Fruit fly (Drosophila melanogaster): ENCODE measurements around the gene GlcAT-I.

Gene GlcAT-I

dm6 chrX:4116834-4117736 is 13.9 kb upstream of the GlcAT-I start, which contains the start of the genes tyf and Tip60 (continued):
- TF ChIP-seq abd-A (tag; optimal IDR thresholded peaks at IDR 0.05) (no peak), CG6791 (GFP tag; IDR thresholded peaks at IDR 0.05; ENCODE audit: partially characterized antibody) (peak; percentile 79), CG4328 (GFP tag; optimal IDR thresholded peaks at IDR 0.05) (no peak), CG16813 (GFP tag; IDR thresholded peaks at IDR 0.05; ENCODE audit: partially characterized antibody) (peak; percentile 61), Nf-YA (GFP tag; IDR thresholded peaks at IDR 0.05) (no peak), CG6654 (GFP tag; optimal IDR thresholded peaks at IDR 0.05) (no peak), CG7556 (GFP tag; optimal IDR thresholded peaks at IDR 0.05) (no peak), Sox100B (GFP tag; optimal IDR thresholded peaks at IDR 0.05) (no peak), Trl (optimal IDR thresholded peaks at IDR 0.05) (no peak), Trl (GFP tag; optimal IDR thresholded peaks at IDR 0.05) (peak; percentile 27), dimm (GFP tag; IDR thresholded peaks at IDR 0.05) (no peak), Hr51 (GFP tag; optimal IDR thresholded peaks at IDR 0.05) (no peak), CG8765 (GFP tag; IDR thresholded peaks at IDR 0.05) (no peak), ATbp (GFP tag; optimal IDR thresholded peaks at IDR 0.05) (no peak), chif (GFP tag; optimal IDR thresholded peaks at IDR 0.05) (peak in 1 of 2 experiments; percentile 1), CG6254 (GFP tag; optimal IDR thresholded peaks at IDR 0.05) (no peak), Atf-2 (GFP tag; optimal IDR thresholded peaks at IDR 0.05) (no peak), seq (GFP tag; IDR thresholded peaks at IDR 0.05) (no peak), CG1529 (GFP tag; optimal IDR thresholded peaks at IDR 0.05) (no peak), pum (GFP tag; optimal IDR thresholded peaks at IDR 0.05) (no peak), tin (GFP tag; optimal IDR thresholded peaks at IDR 0.05) (peak; percentile 11), repo (GFP tag; optimal IDR thresholded peaks at IDR 0.05) (no peak), CG13624 (GFP tag; optimal IDR thresholded peaks at IDR 0.05) (peak; percentile 17), CG17802 (tag; optimal IDR thresholded peaks at IDR 0.05) (no peak), Fer3 (tag; optimal IDR thresholded peaks at IDR 0.05) (no peak), zfh2 (GFP tag; optimal IDR thresholded peaks at IDR 0.05) (peak; percentile 47), klu (GFP tag; IDR thresholded peaks at IDR 0.05) (no peak)

dm6 chrX:4119582-4119981 is 11.4 kb upstream of the GlcAT-I start:
- TF ChIP-seq tap (tag; optimal IDR thresholded peaks at IDR 0.05) (no peak), Dip2 (GFP tag; IDR thresholded peaks at IDR 0.05) (no peak), CG4404 (GFP tag; IDR thresholded peaks at IDR 0.05) (no peak), Aef1 (GFP tag; IDR thresholded peaks at IDR 0.05) (no peak), CG17568 (GFP tag; optimal IDR thresholded peaks at IDR 0.05) (no peak), croc (GFP tag; conservative IDR thresholded peaks at IDR 0.05) (no peak), zen (tag; optimal IDR thresholded peaks at IDR 0.05) (no peak), ATbp (GFP tag; optimal IDR thresholded peaks at IDR 0.05) (no peak), sug (tag; optimal IDR thresholded peaks at IDR 0.05) (no peak), Sox100B (GFP tag; optimal IDR thresholded peaks at IDR 0.05) (no peak), yki (optimal IDR thresholded peaks at IDR 0.05) (no peak), YL-1 (GFP tag; optimal IDR thresholded peaks at IDR 0.05) (no peak)

DNA sequence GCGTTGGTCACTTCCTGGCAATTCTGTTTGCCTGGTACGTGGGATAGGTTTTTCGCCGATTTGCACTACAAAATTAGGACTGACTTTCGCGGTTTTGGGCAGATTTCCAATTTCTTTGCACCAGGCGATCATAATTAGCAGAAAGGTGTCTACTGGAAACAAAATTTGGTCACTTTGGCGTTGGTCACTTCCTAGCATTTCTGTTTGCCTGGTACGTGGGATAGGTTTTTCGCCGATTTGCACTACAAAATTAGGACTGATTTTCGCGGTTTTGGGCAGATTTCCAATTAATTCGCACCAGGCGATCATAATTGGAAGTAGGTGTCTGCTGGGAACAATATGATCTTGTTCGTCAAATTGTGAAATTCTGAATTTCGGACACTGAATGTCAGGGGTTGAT is 379 bp upstream of the GlcAT-I start:
- TF ChIP-seq CG31224 (GFP tag; IDR thresholded peaks at IDR 0.05), result peak; percentile 91
